Worm (Caenorhabditis elegans) whole organism, mixed stage, embryonic: ENCODE data around the gene ida-1.

Experiments used
- M03D4.4 ChIP-seq: sonication (generic microtip); optimal IDR thresholded peaks from 2 replicates; lab custom pipeline; 2017; ENCODE audit warnings: mild to moderate bottlenecking, missing genetic modification characterization, missing compliant biosample characterization
- bed-3 ChIP-seq: fragments of 200-800 bp; sonication (Bioruptor generic); optimal IDR thresholded peaks from 3 replicates; lab custom pipeline; 2018; ENCODE audit warnings: mild to moderate bottlenecking, missing genetic modification characterization, moderate library complexity, missing compliant biosample characterization
- blmp-1 ChIP-seq: fragments of 150-350 bp; optimal IDR thresholded peaks from 2 replicates; lab custom pipeline; 2014; ENCODE audit warnings: missing biosample characterization, missing genetic modification characterization
- ceh-39 ChIP-seq: fragments of 150-350 bp; optimal IDR thresholded peaks from 2 replicates; lab custom pipeline; 2014; ENCODE audit warnings: missing biosample characterization, missing genetic modification characterization
- ceh-43 ChIP-seq: fragments of 200-800 bp; sonication (Bioruptor generic); optimal IDR thresholded peaks from 2 replicates; lab custom pipeline; 2018; ENCODE audit warnings: mild to moderate bottlenecking, missing genetic modification characterization, moderate library complexity, missing compliant biosample characterization
- ces-1 ChIP-seq: fragments of 150-350 bp; optimal IDR thresholded peaks from 2 replicates; lab custom pipeline; 2014; ENCODE audit warnings: missing biosample characterization, missing genetic modification reagents, missing genetic modification characterization
- cnd-1 ChIP-seq: fragments of 200-800 bp; sonication (Bioruptor generic); optimal IDR thresholded peaks from 2 replicates; lab custom pipeline; 2018; ENCODE audit warnings: mild to moderate bottlenecking, missing genetic modification characterization, missing compliant biosample characterization
- drap-1 ChIP-seq: fragments of 200-800 bp; sonication (Bioruptor generic); optimal IDR thresholded peaks from 3 replicates; lab custom pipeline; 2018; ENCODE audit warnings: mild to moderate bottlenecking, missing genetic modification characterization, missing compliant biosample characterization
- elt-3 ChIP-seq: fragments of 150-350 bp; optimal IDR thresholded peaks from 2 replicates; lab custom pipeline; 2014; ENCODE audit warnings: missing biosample characterization, missing genetic modification characterization
- flh-1 ChIP-seq: fragments of 200-800 bp; sonication (Bioruptor generic); optimal IDR thresholded peaks from 2 replicates; lab custom pipeline; 2018; ENCODE audit warnings: mild to moderate bottlenecking, missing genetic modification characterization, moderate library complexity, missing compliant biosample characterization
- ham-2 ChIP-seq: fragments of 200-800 bp; sonication (Bioruptor generic); optimal IDR thresholded peaks from 2 replicates; lab custom pipeline; 2018; ENCODE audit warnings: mild to moderate bottlenecking, missing genetic modification characterization, missing compliant biosample characterization
- hlh-1 ChIP-seq: fragments of 150-350 bp; optimal IDR thresholded peaks from 2 replicates; lab custom pipeline; 2014; ENCODE audit warnings: missing biosample characterization, missing genetic modification reagents, missing genetic modification characterization
- lin-32 ChIP-seq: fragments of 200-800 bp; sonication (Bioruptor generic); optimal IDR thresholded peaks from 2 replicates; lab custom pipeline; 2018; ENCODE audit warnings: mild to moderate bottlenecking, missing genetic modification characterization, missing compliant biosample characterization
- lsy-2 ChIP-seq: fragments of 150-350 bp; optimal IDR thresholded peaks from 2 replicates; lab custom pipeline; 2014; ENCODE audit warnings: missing biosample characterization, missing genetic modification characterization
- mab-5 ChIP-seq: fragments of 150-350 bp; optimal IDR thresholded peaks from 2 replicates; lab custom pipeline; 2014; ENCODE audit warnings: missing biosample characterization, missing genetic modification characterization
- mep-1 ChIP-seq: fragments of 150-350 bp; optimal IDR thresholded peaks from 2 replicates; lab custom pipeline; 2017; ENCODE audit warnings: missing biosample characterization, missing genetic modification reagents, missing genetic modification characterization, inconsistent platforms
- mls-2 ChIP-seq: sonication (generic microtip); optimal IDR thresholded peaks from 2 replicates; lab custom pipeline; 2016; ENCODE audit warnings: mild to moderate bottlenecking, missing genetic modification characterization, moderate library complexity, missing compliant biosample characterization
- nhr-12 ChIP-seq: fragments of 150-350 bp; optimal IDR thresholded peaks from 2 replicates; lab custom pipeline; 2014; ENCODE audit warnings: missing biosample characterization, missing genetic modification characterization
- nhr-2 ChIP-seq: fragments of 150-350 bp; optimal IDR thresholded peaks from 2 replicates; lab custom pipeline; 2014; ENCODE audit warnings: missing biosample characterization, missing genetic modification characterization
- nhr-28 ChIP-seq: fragments of 150-350 bp; optimal IDR thresholded peaks from 2 replicates; lab custom pipeline; 2014; ENCODE audit warnings: missing biosample characterization, missing genetic modification characterization
- nhr-76 ChIP-seq: sonication (generic microtip); optimal IDR thresholded peaks from 2 replicates; lab custom pipeline; 2017; ENCODE audit warnings: missing biosample characterization, missing genetic modification characterization
- sem-2 ChIP-seq: fragments of 200-800 bp; sonication (Bioruptor generic); optimal IDR thresholded peaks from 2 replicates; lab custom pipeline; 2018; ENCODE audit warnings: mild to moderate bottlenecking, missing genetic modification characterization, missing compliant biosample characterization
- snpc-4 ChIP-seq: fragments of 150-350 bp; optimal IDR thresholded peaks from 2 replicates; lab custom pipeline; 2014; ENCODE audit warnings: missing biosample characterization, missing genetic modification characterization
- sptf-1 ChIP-seq: sonication (generic microtip); optimal IDR thresholded peaks from 2 replicates; lab custom pipeline; 2017; ENCODE audit warnings: mild to moderate bottlenecking, missing genetic modification characterization, moderate library complexity, missing compliant biosample characterization
- unc-120 ChIP-seq: sonication (generic microtip); optimal IDR thresholded peaks from 2 replicates; lab custom pipeline; 2017; ENCODE audit warnings: missing genetic modification characterization, missing compliant biosample characterization; ENCODE audit not compliant: poor library complexity, severe bottlenecking
- zip-8 ChIP-seq: fragments of 150-350 bp; optimal IDR thresholded peaks from 2 replicates; lab custom pipeline; 2014; ENCODE audit warnings: missing biosample characterization, missing genetic modification characterization
- ztf-11 ChIP-seq: fragments of 150-350 bp; optimal IDR thresholded peaks from 2 replicates; lab custom pipeline; 2014; ENCODE audit warnings: missing biosample characterization, missing genetic modification characterization

The ida-1 gene

DNA sequence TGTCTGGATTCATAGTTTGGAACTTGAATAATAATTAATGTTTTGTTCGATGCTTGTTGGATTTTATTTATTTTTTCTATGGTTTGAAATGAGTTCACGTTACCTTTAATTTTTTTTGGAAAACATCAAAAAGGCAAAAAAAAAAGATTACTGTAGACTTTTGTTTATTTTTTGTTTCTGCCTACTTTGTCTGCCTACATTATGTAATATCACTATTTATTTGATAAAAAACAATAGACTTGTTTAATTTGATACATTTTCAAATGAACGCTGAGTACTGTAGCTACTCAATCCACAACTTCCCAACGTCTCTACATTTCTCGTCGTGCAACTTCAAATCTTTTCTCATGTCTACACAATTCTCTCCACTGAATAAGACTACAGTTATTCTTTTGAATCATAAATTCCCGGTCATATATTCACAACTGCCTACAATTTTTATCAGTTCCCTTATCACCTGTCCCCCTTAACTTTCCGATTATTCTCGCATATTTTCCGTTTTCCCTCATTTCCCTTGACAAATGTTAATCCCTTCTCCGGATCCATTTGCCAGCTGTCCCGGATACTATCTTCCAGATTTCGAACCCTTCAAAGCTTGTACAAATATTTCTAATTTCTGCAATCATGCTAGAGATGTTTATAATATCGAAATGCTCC lies 24.2 kb upstream of the ida-1 start, which contains the start of the genes B0244.9 and B0244.7:
Gene B0244.9, minus strand, starts transcription at position 51 of the 657 bp plus-strand sequence.
Gene B0244.7, plus strand, starts transcription at position 522 of the 657 bp plus-strand sequence.
- TF ChIP-seq sem-2 (GFP tag; lab: Kevin White, UChicago) (no peak), zip-8 (no peak), elt-3 (no peak), nhr-28 (no peak), ceh-43 (no peak)
- TF ChIP-seq, all 35 proteins: peak for 0

ce11 chrIII:5732925-5733324 lies 22.4 kb upstream of the ida-1 start, which contains the start of gene B0244.17:
Gene B0244.17 (plus strand): TSS chrIII:5733225.
- TF ChIP-seq unc-120 (tag; lab: Kevin White, UChicago), result no peak
- TF ChIP-seq sem-2 (GFP tag; lab: Kevin White, UChicago), result no peak
- TF ChIP-seq M03D4.4 (tag; lab: Kevin White, UChicago), result no peak
- TF ChIP-seq hlh-1 (tag; lab: Kevin White, UChicago), result no peak
- no peak for TF ChIP-seq nhr-76 (tag; lab: Kevin White, UChicago)
- TF ChIP-seq mls-2 (tag; lab: Kevin White, UChicago), result no peak
- no peak for TF ChIP-seq nhr-2 (tag; lab: Kevin White, UChicago)
- TF ChIP-seq ztf-11 (tag; lab: Kevin White, UChicago), result no peak
- no peak for TF ChIP-seq nhr-28
- no peak for TF ChIP-seq ham-2
- no peak for TF ChIP-seq snpc-4 (tag; lab: Kevin White, UChicago)
- TF ChIP-seq elt-3, result no peak
- no peak for TF ChIP-seq lsy-2
- TF ChIP-seq lin-32 (GFP tag; lab: Kevin White, UChicago), result no peak
- no peak for TF ChIP-seq cnd-1 (tag; lab: Kevin White, UChicago)
- no peak for TF ChIP-seq blmp-1 (tag; lab: Kevin White, UChicago)
- no peak for TF ChIP-seq sptf-1
- no peak for TF ChIP-seq mep-1
- no peak for TF ChIP-seq flh-1 (GFP tag; lab: Kevin White, UChicago)
- no peak for TF ChIP-seq drap-1

ce11 chrIII:5734328-5734727 lies 21.0 kb upstream of the ida-1 start:
- TF ChIP-seq blmp-1 (tag; lab: Kevin White, UChicago) (no peak), ces-1 (GFP tag; lab: Kevin White, UChicago) (no peak), bed-3 (GFP tag; lab: Kevin White, UChicago) (no peak)

DNA sequence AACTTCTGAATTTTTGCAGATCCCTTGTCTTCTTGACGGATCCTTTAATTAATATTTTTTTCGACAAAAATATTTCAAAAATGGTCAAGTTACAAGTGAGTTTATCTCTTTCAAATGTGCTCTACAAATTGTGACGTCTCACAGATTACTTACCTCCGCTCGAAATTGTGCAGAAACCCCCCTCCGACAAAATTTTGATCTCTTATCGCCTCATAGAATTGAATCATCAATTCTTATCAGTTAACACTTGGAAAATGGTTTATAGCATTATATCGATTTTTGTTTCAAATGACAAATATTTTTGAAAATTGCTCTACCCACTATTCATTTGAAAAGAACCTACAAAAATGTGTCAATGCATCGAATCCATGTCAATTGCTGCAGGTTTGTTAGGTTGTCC lies 20.4 kb upstream of the ida-1 start, which contains the start of gene B0244.10:
Gene B0244.10, plus strand, starts transcription at position 254 of the 400 bp plus-strand sequence.
- TF ChIP-seq drap-1 (no peak), blmp-1 (tag; lab: Kevin White, UChicago) (no peak), sptf-1 (no peak), nhr-28 (no peak), ceh-39 (tag; lab: Kevin White, UChicago) (no peak), nhr-12 (no peak), flh-1 (GFP tag; lab: Kevin White, UChicago) (no peak), mab-5 (tag; lab: Kevin White, UChicago) (no peak), snpc-4 (tag; lab: Kevin White, UChicago) (no peak), zip-8 (no peak)

DNA sequence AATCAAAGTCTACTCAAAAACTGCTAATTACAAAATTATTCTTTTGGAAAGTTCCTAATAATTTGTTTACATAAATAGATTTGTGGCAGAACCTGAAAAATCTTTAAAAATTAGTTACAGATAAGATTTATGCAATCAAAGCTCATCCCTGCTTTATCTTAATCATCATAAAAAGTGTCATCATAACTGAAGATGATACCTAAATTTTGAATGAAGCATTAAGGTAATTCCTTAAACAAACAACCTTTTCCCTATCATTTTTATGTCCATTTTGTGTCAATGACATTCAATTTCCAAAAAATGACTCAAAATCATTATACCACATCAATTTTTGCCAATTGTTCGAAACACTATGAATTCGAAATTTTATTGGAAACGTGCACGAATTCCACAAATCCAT lies 17.6 kb upstream of the ida-1 start, which contains the start of gene B0244.6:
Gene B0244.6, plus strand, starts transcription at position 301 of the 400 bp plus-strand sequence.
- TF ChIP-seq nhr-12 (no peak), mls-2 (tag; lab: Kevin White, UChicago) (no peak), sptf-1 (no peak), bed-3 (GFP tag; lab: Kevin White, UChicago) (no peak), flh-1 (GFP tag; lab: Kevin White, UChicago) (no peak), cnd-1 (tag; lab: Kevin White, UChicago) (no peak), elt-3 (no peak)

DNA sequence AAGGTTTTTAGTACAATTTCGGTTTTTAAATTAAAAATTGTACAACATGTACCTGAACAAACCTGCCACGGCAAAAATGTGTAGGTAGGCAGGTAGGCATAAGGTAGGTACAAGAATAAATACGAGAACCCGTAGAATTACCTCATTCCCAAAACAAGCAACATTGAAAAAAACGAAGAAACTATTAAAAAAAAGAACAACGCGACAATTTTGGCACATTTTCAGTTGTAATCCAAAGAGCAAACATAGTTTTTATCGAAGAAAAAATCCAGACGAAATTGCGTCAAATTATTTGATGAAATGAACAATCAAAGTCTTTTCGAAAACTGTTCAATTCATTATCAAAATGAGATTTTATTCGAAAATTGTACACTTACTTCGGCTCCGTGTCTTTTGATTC lies 14.7 kb upstream of the ida-1 start, which contains the start of gene B0244.16:
Gene B0244.16, plus strand, starts transcription at position 301 of the 400 bp plus-strand sequence.
- no peak for TF ChIP-seq M03D4.4 (tag; lab: Kevin White, UChicago)
- TF ChIP-seq cnd-1 (tag; lab: Kevin White, UChicago), result no peak
- TF ChIP-seq hlh-1 (tag; lab: Kevin White, UChicago), result no peak
- no peak for TF ChIP-seq elt-3
- no peak for TF ChIP-seq drap-1
- TF ChIP-seq sem-2 (GFP tag; lab: Kevin White, UChicago), result no peak
- TF ChIP-seq nhr-12, result no peak
- TF ChIP-seq, all 35 proteins: peak for 0
